Fruit fly (Drosophila melanogaster) whole organism, embryonic: ENCODE results near the gene CG43136.

ENCODE experiments used
- Atf-2 ChIP-seq: fragments of 200-800 bp; sonication (Bioruptor generic); optimal IDR thresholded peaks from 2 replicates; lab custom pipeline; 2016; ENCODE audit warnings: missing biosample characterization, missing genetic modification characterization
- CG11093 ChIP-seq: fragments of 200-800 bp; sonication (Bioruptor generic); IDR thresholded peaks from 3 replicates; pipeline ENCODE4 v1.3.6; 2022; ENCODE audit warnings: missing biosample characterization, missing genetic modification characterization
- CG12744 ChIP-seq: fragments of 200-800 bp; sonication (Bioruptor generic); optimal IDR thresholded peaks from 2 replicates; lab custom pipeline; 2016; ENCODE audit warnings: missing biosample characterization, missing genetic modification characterization
- CG14441 ChIP-seq: fragments of 200-800 bp; sonication (Bioruptor generic); IDR thresholded peaks from 2 replicates; pipeline ENCODE4 v1.3.6; 2022; ENCODE audit warnings: missing biosample characterization, missing genetic modification characterization
- CG15073 ChIP-seq: fragments of 200-800 bp; sonication (Bioruptor generic); optimal IDR thresholded peaks from 2 replicates; lab custom pipeline; 2016; ENCODE audit warnings: missing biosample characterization, missing genetic modification characterization
- CG1602 ChIP-seq: fragments of 200-800 bp; sonication (Bioruptor generic); optimal IDR thresholded peaks from 3 replicates; lab custom pipeline; 2016; ENCODE audit warnings: missing biosample characterization, missing genetic modification characterization
- CG1603 ChIP-seq: fragments of 200-800 bp; sonication (Bioruptor generic); optimal IDR thresholded peaks from 2 replicates; lab custom pipeline; 2019; ENCODE audit warnings: missing biosample characterization, mild to moderate bottlenecking, missing genetic modification characterization, moderate library complexity
- CG16815 ChIP-seq: fragments of 200-800 bp; sonication (Bioruptor generic); optimal IDR thresholded peaks from 3 replicates; lab custom pipeline; 2017; ENCODE audit warnings: missing biosample characterization, mild to moderate bottlenecking, missing genetic modification characterization
- CG17328 ChIP-seq: fragments of 200-800 bp; sonication (Bioruptor generic); IDR thresholded peaks from 2 replicates; pipeline ENCODE4 v1.3.6; 2022; ENCODE audit warnings: missing biosample characterization, missing genetic modification characterization
- CG18764 ChIP-seq: fragments of 200-800 bp; sonication (Bioruptor generic); optimal IDR thresholded peaks from 3 replicates; lab custom pipeline; 2016; ENCODE audit warnings: missing biosample characterization, missing genetic modification characterization
- CG3407 ChIP-seq: fragments of 200-800 bp; sonication (Bioruptor generic); optimal IDR thresholded peaks from 2 replicates; lab custom pipeline; 2018; ENCODE audit warnings: missing biosample characterization, mild to moderate bottlenecking, missing genetic modification characterization
- CG4404 ChIP-seq: fragments of 200-800 bp; sonication (Bioruptor generic); IDR thresholded peaks from 2 replicates; pipeline ENCODE4 v1.3.6; 2022; ENCODE audit warnings: missing biosample characterization, missing genetic modification characterization
- CG5180 ChIP-seq: fragments of 200-800 bp; sonication (Bioruptor generic); optimal IDR thresholded peaks from 3 replicates; lab custom pipeline; 2017; ENCODE audit warnings: missing biosample characterization, missing genetic modification characterization, mild to moderate bottlenecking, moderate library complexity, missing genetic modification reagents
- CG5953 ChIP-seq: fragments of 200-800 bp; sonication (Bioruptor generic); IDR thresholded peaks from 2 replicates; pipeline ENCODE4 v1.3.6; 2022; ENCODE audit warnings: missing biosample characterization, missing genetic modification characterization
- CG6654 ChIP-seq: fragments of 200-800 bp; sonication (Bioruptor generic); optimal IDR thresholded peaks from 2 replicates; lab custom pipeline; 2017; ENCODE audit warnings: missing biosample characterization, mild to moderate bottlenecking, missing genetic modification characterization
- CG6683 ChIP-seq: fragments of 200-800 bp; sonication (Bioruptor generic); optimal IDR thresholded peaks from 2 replicates; lab custom pipeline; 2017; ENCODE audit warnings: missing biosample characterization, mild to moderate bottlenecking, missing genetic modification characterization, missing genetic modification reagents
- CG7271 ChIP-seq: fragments of 200-800 bp; sonication (Bioruptor generic); optimal IDR thresholded peaks from 2 replicates; lab custom pipeline; 2018; ENCODE audit warnings: missing biosample characterization, mild to moderate bottlenecking, missing genetic modification characterization, moderate library complexity
- CG7839 ChIP-seq: fragments of 200-800 bp; sonication (Bioruptor generic); optimal IDR thresholded peaks from 3 replicates; lab custom pipeline; 2018; ENCODE audit warnings: missing biosample characterization, mild to moderate bottlenecking, missing genetic modification characterization, moderate library complexity
- CG7963 ChIP-seq: fragments of 200-800 bp; sonication (Bioruptor generic); IDR thresholded peaks from 3 replicates; pipeline ENCODE4 v1.3.6; 2022; ENCODE audit warnings: missing biosample characterization, missing genetic modification characterization; ENCODE audit not compliant: partially characterized antibody
- CG8388 ChIP-seq: fragments of 200-800 bp; sonication (Bioruptor generic); optimal IDR thresholded peaks from 2 replicates; lab custom pipeline; 2019; ENCODE audit warnings: missing biosample characterization, mild to moderate bottlenecking, missing genetic modification characterization, moderate library complexity
- CG8478 ChIP-seq: fragments of >200 bp; optimal IDR thresholded peaks from 2 replicates; lab custom pipeline; 2018
- D ChIP-seq, 2 experiments: fragments of 200-800 bp in 1 of 2; fragments of >200 bp in 1 of 2; sonication (Bioruptor generic) in 1 of 2; optimal IDR thresholded peaks; 2 replicates in 1 of 2; 3 replicates in 1 of 2; lab custom pipeline; 2017; ENCODE audit warnings: mild to moderate bottlenecking in 1 of 2, missing biosample characterization in 1 of 2, missing genetic modification characterization in 1 of 2, missing genetic modification reagents in 1 of 2
- Dp ChIP-seq: fragments of 200-800 bp; sonication (Bioruptor generic); optimal IDR thresholded peaks from 2 replicates; lab custom pipeline; 2018; ENCODE audit warnings: missing biosample characterization, mild to moderate bottlenecking, missing genetic modification characterization, moderate library complexity
- ERR ChIP-seq: fragments of 200-800 bp; sonication (Bioruptor generic); optimal IDR thresholded peaks from 2 replicates; lab custom pipeline; 2016; ENCODE audit warnings: missing biosample characterization, missing genetic modification characterization
- HLH3B ChIP-seq: fragments of 200-800 bp; sonication (Bioruptor generic); IDR thresholded peaks from 2 replicates; pipeline ENCODE4 v1.3.6; 2022; ENCODE audit warnings: missing biosample characterization, missing genetic modification characterization
- Hsf ChIP-seq: fragments of 200-800 bp; sonication (Bioruptor generic); optimal IDR thresholded peaks from 3 replicates; lab custom pipeline; 2016; ENCODE audit warnings: missing biosample characterization, missing genetic modification characterization
- Kr ChIP-seq: fragments of 200-800 bp; sonication (Bioruptor generic); optimal IDR thresholded peaks from 2 replicates; lab custom pipeline; 2017; ENCODE audit warnings: missing biosample characterization, mild to moderate bottlenecking, missing genetic modification characterization
- Lpt ChIP-seq: fragments of >200 bp; optimal IDR thresholded peaks from 2 replicates; lab custom pipeline; 2018; ENCODE audit warnings: missing biosample characterization, missing genetic modification characterization
- MTF-1 ChIP-seq: fragments of 200-800 bp; sonication (Bioruptor generic); optimal IDR thresholded peaks from 2 replicates; lab custom pipeline; 2018; ENCODE audit warnings: missing biosample characterization, mild to moderate bottlenecking, missing genetic modification characterization, borderline replicate concordance
- NfI ChIP-seq: fragments of 200-800 bp; sonication (Bioruptor generic); optimal IDR thresholded peaks from 3 replicates; lab custom pipeline; 2018; ENCODE audit warnings: missing biosample characterization, mild to moderate bottlenecking, missing genetic modification characterization, moderate library complexity
- Poxn ChIP-seq: fragments of 200-800 bp; sonication (Bioruptor generic); IDR thresholded peaks from 2 replicates; pipeline ENCODE4 v1.3.6; 2022; ENCODE audit warnings: missing biosample characterization, missing genetic modification characterization
- Six4 ChIP-seq: fragments of 200-800 bp; sonication (Bioruptor generic); optimal IDR thresholded peaks from 2 replicates; lab custom pipeline; 2016; ENCODE audit warnings: missing biosample characterization, missing genetic modification characterization
- Stat92E ChIP-seq, 3 experiments: fragments of >200 bp in 2 of 3; fragments of 200-800 bp in 1 of 3; sonication (Bioruptor generic) in 1 of 3; optimal IDR thresholded peaks; 2 replicates each; lab custom pipeline; 2017 to 2019; ENCODE audit warnings: missing biosample characterization in 3 of 3, missing genetic modification characterization in 3 of 3, mild to moderate bottlenecking in 1 of 3, moderate library complexity in 1 of 3
- ato ChIP-seq: fragments of 200-800 bp; sonication (Bioruptor generic); IDR thresholded peaks from 2 replicates; pipeline ENCODE4 v1.3.6; 2022; ENCODE audit warnings: missing biosample characterization, missing genetic modification characterization; ENCODE audit not compliant: partially characterized antibody
- bbx ChIP-seq: fragments of 200-800 bp; sonication (Bioruptor generic); IDR thresholded peaks from 2 replicates; pipeline ENCODE4 v1.3.6; 2022; ENCODE audit warnings: missing biosample characterization, missing genetic modification characterization; ENCODE audit not compliant: partially characterized antibody
- bigmax ChIP-seq: fragments of 200-800 bp; sonication (Bioruptor generic); optimal IDR thresholded peaks from 2 replicates; lab custom pipeline; 2018; ENCODE audit warnings: missing biosample characterization, mild to moderate bottlenecking, missing genetic modification characterization
- cas ChIP-seq: fragments of 200-800 bp; sonication (Bioruptor generic); IDR thresholded peaks from 2 replicates; pipeline ENCODE4 v1.3.6; 2022; ENCODE audit warnings: missing biosample characterization, missing genetic modification characterization
- ci ChIP-seq: fragments of 200-800 bp; sonication (Bioruptor generic); IDR thresholded peaks from 3 replicates; pipeline ENCODE4 v1.3.6; 2022; ENCODE audit warnings: missing biosample characterization, missing genetic modification characterization
- emc ChIP-seq: fragments of 200-800 bp; sonication (Bioruptor generic); optimal IDR thresholded peaks from 2 replicates; lab custom pipeline; 2016; ENCODE audit warnings: missing biosample characterization, missing genetic modification characterization
- lab ChIP-seq: fragments of 200-800 bp; sonication (Bioruptor generic); optimal IDR thresholded peaks from 3 replicates; lab custom pipeline; 2017; ENCODE audit warnings: missing biosample characterization, missing genetic modification characterization, mild to moderate bottlenecking, moderate library complexity, missing genetic modification reagents
- lbe ChIP-seq: fragments of 200-800 bp; sonication (Bioruptor generic); optimal IDR thresholded peaks from 2 replicates; lab custom pipeline; 2016; ENCODE audit warnings: missing biosample characterization, mild to moderate bottlenecking, missing genetic modification characterization
- pros ChIP-seq: fragments of 200-800 bp; sonication (Bioruptor generic); optimal IDR thresholded peaks from 3 replicates; lab custom pipeline; 2019; ENCODE audit warnings: missing biosample characterization, mild to moderate bottlenecking, missing genetic modification characterization, moderate library complexity
- repo ChIP-seq: fragments of 200-800 bp; sonication (Bioruptor generic); optimal IDR thresholded peaks from 2 replicates; lab custom pipeline; 2016; ENCODE audit warnings: missing biosample characterization, missing genetic modification characterization
- tin ChIP-seq: fragments of 200-800 bp; sonication (Bioruptor generic); optimal IDR thresholded peaks from 3 replicates; lab custom pipeline; 2016; ENCODE audit warnings: missing biosample characterization, missing genetic modification characterization
- tup ChIP-seq: fragments of 200-800 bp; sonication (Bioruptor generic); optimal IDR thresholded peaks from 2 replicates; lab custom pipeline; 2016; ENCODE audit warnings: missing biosample characterization, mild to moderate bottlenecking, missing genetic modification characterization, moderate library complexity
- zfh1 ChIP-seq: fragments of 200-800 bp; sonication (Bioruptor generic); IDR thresholded peaks from 3 replicates; pipeline ENCODE4 v1.3.6; 2022; ENCODE audit warnings: missing biosample characterization, missing genetic modification characterization
- zfh2 ChIP-seq: fragments of 200-800 bp; sonication (Bioruptor generic); optimal IDR thresholded peaks from 2 replicates; lab custom pipeline; 2016; ENCODE audit warnings: missing biosample characterization, missing genetic modification characterization

The CG43136 gene

DNA sequence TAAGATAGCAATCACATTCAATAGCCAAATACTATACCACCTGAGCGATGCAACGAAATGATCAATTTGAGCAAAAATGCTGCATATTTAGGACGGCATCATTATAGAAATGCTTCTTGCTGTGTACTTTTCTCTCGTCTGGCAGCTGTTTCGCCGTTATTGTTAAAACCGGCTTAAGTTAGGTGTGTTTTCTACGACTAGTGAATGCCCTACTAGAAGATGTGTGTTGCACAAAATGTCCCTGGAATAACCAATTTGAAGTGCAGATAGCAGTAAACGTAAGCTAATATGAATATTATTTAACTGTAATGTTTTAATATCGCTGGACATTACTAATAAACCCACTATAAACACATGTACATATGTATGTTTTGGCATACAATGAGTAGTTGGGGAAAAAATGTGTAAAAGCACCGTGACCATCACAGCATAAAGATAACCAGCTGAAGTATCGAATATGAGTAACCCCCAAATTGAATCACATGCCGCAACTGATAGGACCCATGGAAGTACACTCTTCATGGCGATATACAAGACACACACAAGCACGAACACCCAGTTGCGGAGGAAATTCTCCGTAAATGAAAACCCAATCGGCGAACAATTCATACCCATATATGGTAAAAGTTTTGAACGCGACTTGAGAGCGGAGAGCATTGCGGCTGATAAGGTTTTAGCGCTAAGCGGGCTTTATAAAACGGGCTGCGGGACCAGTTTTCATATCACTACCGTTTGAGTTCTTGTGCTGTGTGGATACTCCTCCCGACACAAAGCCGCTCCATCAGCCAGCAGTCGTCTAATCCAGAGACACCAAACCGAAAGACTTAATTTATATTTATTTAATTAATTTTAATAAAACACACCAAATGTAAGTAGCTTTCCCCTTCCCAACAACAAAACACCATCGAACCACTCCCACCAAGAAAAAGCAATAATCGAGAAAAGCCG lies 46.9 kb downstream of the CG43136 start, which contains the start of gene Act5C (continued):
- TF ChIP-seq lbe (peak; percentile 96), CG7839 (tag; lab: Kevin White, UChicago) (peak; percentile 96), lab (GFP tag; lab: Kevin White, UChicago) (peak; percentile 94), CG3407 (GFP tag; lab: Kevin White, UChicago) (peak; percentile 92), ERR (peak; percentile 92), Dp (GFP tag; lab: Kevin White, UChicago) (no peak), bbx (GFP tag; lab: Robert Waterston, UW) (peak; percentile 56), tup (GFP tag; lab: Kevin White, UChicago) (peak; percentile 83), CG1603 (tag; lab: Kevin White, UChicago) (peak; percentile 98), CG7963 (GFP tag; lab: Robert Waterston, UW) (no peak), Kr (GFP tag; lab: Kevin White, UChicago) (peak; percentile 69), Lpt (no peak), CG5953 (GFP tag; lab: Robert Waterston, UW) (peak; percentile 90), CG6654 (GFP tag; lab: Kevin White, UChicago) (peak; percentile 77), HLH3B (GFP tag; lab: Robert Waterston, UW) (peak; percentile 94), CG4404 (peak; percentile 90), CG15073 (GFP tag; lab: Kevin White, UChicago) (peak; percentile 74), CG18764 (GFP tag; lab: Kevin White, UChicago) (peak; percentile 87), tin (peak; percentile 94), CG5180 (GFP tag; lab: Kevin White, UChicago) (peak; percentile 77), Six4 (peak; percentile 91), Hsf (GFP tag; lab: Kevin White, UChicago) (peak; percentile 95), Poxn (GFP tag; lab: Robert Waterston, UW) (0 out of 2 replicates have a peak, but pooled peaks have one; percentile 76), CG8478 (lab: Kevin White, UChicago) (no peak), D (optimal IDR thresholded peaks at IDR 0.05; lab: Kevin White, UChicago) (no peak), D (GFP tag; optimal IDR thresholded peaks at IDR 0.05; lab: Kevin White, UChicago) (peak; percentile 94), zfh1 (GFP tag; lab: Robert Waterston, UW) (peak; percentile 97), NfI (GFP tag; lab: Kevin White, UChicago) (peak; percentile 91), cas (peak; percentile 76), MTF-1 (GFP tag; lab: Kevin White, UChicago) (peak; percentile 89), CG7271 (tag; lab: Kevin White, UChicago) (peak; percentile 84), zfh2 (GFP tag; lab: Kevin White, UChicago) (peak; percentile 91), ato (GFP tag; lab: Robert Waterston, UW) (0 out of 2 replicates have a peak, but pooled peaks have one; percentile 23), repo (peak; percentile 95), ci (GFP tag; lab: Robert Waterston, UW) (peak; percentile 97), CG1602 (GFP tag; lab: Kevin White, UChicago) (peak; percentile 94), Atf-2 (GFP tag; lab: Kevin White, UChicago) (peak; percentile 92), CG6683 (GFP tag; lab: Kevin White, UChicago) (peak; percentile 83), CG12744 (GFP tag; lab: Kevin White, UChicago) (peak; percentile 87), emc (GFP tag; lab: Kevin White, UChicago) (peak; percentile 85), Stat92E (GFP tag; optimal IDR thresholded peaks at IDR 0.05; lab: Kevin White, UChicago) (peak in 1 of 3 experiments; percentile 82), CG17328 (peak; percentile 94), bigmax (no peak), CG14441 (peak; percentile 91), pros (peak; percentile 85), CG16815 (peak; percentile 92), CG11093 (GFP tag; lab: Robert Waterston, UW) (peak; percentile 89; the same call in 2 of the 3 replicates), CG8388 (GFP tag; lab: Kevin White, UChicago) (peak; percentile 93)
